Worm (Caenorhabditis elegans): ENCODE data around the gene ptp-8.

ce11 chrIV:7393700-7394099, 11.8 kb downstream of the ptp-8 start, which contains the start of gene pitr-1:
- TF ChIP-seq lin-32 (GFP tag; optimal IDR thresholded peaks at IDR 0.05), result no peak
- no peak for TF ChIP-seq zip-8 (tag; optimal IDR thresholded peaks at IDR 0.05)
- no peak for TF ChIP-seq nhr-237 (tag; optimal IDR thresholded peaks at IDR 0.05)
- no peak for TF ChIP-seq unc-62 (GFP tag; optimal IDR thresholded peaks at IDR 0.05)

All from whole organism, mixed stage, embryonic.